Fruit fly (Drosophila melanogaster) whole organism, wandering third instar larva: ENCODE measurements around the gene nuf.

Experiments
- Abd-B ChIP-seq: fragments of >200 bp; optimal IDR thresholded peaks from 2 replicates; lab custom pipeline; 2017; ENCODE audit warnings: missing biosample characterization, missing genetic modification characterization
- CG32264 ChIP-seq: fragments of 200-800 bp; sonication (Bioruptor generic); optimal IDR thresholded peaks from 2 replicates; lab custom pipeline; 2016; ENCODE audit warnings: missing biosample characterization, missing genetic modification characterization
- CrebA ChIP-seq: fragments of 200-800 bp; sonication (Bioruptor generic); optimal IDR thresholded peaks from 2 replicates; lab custom pipeline; 2016; ENCODE audit warnings: missing biosample characterization, mild to moderate bottlenecking, missing genetic modification characterization, borderline replicate concordance
- Dfd ChIP-seq: fragments of >200 bp; optimal IDR thresholded peaks from 2 replicates; lab custom pipeline; 2017; ENCODE audit warnings: missing biosample characterization, missing genetic modification characterization
- Dif ChIP-seq: fragments of 200-275, 200-300 bp; sonication (Bioruptor generic); optimal IDR thresholded peaks from 2 replicates; lab custom pipeline; 2018; ENCODE audit warnings: missing biosample characterization, missing genetic modification characterization; ENCODE audit not compliant: partially characterized antibody
- GATAd ChIP-seq: sonication (Bioruptor generic); optimal IDR thresholded peaks from 2 replicates; lab custom pipeline; 2016; ENCODE audit warnings: missing biosample characterization, missing genetic modification characterization
- HLH106 ChIP-seq: fragments of 200-800 bp; optimal IDR thresholded peaks from 3 replicates; lab custom pipeline; 2019; ENCODE audit warnings: missing biosample characterization, mild to moderate bottlenecking, missing genetic modification characterization, moderate library complexity
- Hnf4 ChIP-seq: fragments of 200-800 bp; sonication (Bioruptor generic); optimal IDR thresholded peaks from 2 replicates; lab custom pipeline; 2016; ENCODE audit warnings: missing biosample characterization, mild to moderate bottlenecking, missing genetic modification characterization
- Hr83 ChIP-seq: fragments of 200-300 bp; sonication (Bioruptor generic); optimal IDR thresholded peaks from 2 replicates; lab custom pipeline; 2016; ENCODE audit warnings: missing biosample characterization, mild to moderate bottlenecking, missing genetic modification characterization, moderate library complexity; ENCODE audit not compliant: poor library complexity, severe bottlenecking
- Jra ChIP-seq: sonication (Bioruptor generic); optimal IDR thresholded peaks from 2 replicates; lab custom pipeline; 2016; ENCODE audit warnings: missing biosample characterization, missing genetic modification characterization
- Mio ChIP-seq: sonication (Bioruptor generic); optimal IDR thresholded peaks from 2 replicates; lab custom pipeline; 2016; ENCODE audit warnings: missing biosample characterization, missing genetic modification characterization
- Myc ChIP-seq: fragments of >200 bp; optimal IDR thresholded peaks from 2 replicates; lab custom pipeline; 2017
- N ChIP-seq: fragments of >200 bp; optimal IDR thresholded peaks from 2 replicates; lab custom pipeline; 2018; ENCODE audit warnings: missing biosample characterization, missing external identifiers, missing genetic modification characterization
- OdsH ChIP-seq: fragments of 200-800 bp; sonication (Bioruptor generic); optimal IDR thresholded peaks from 2 replicates; lab custom pipeline; 2016; ENCODE audit warnings: missing biosample characterization, mild to moderate bottlenecking, missing genetic modification characterization
- Rel ChIP-seq, 2 experiments: fragments of 200-800 bp; sonication (Bioruptor generic) in 1 of 2; optimal IDR thresholded peaks; 2 replicates in 1 of 2; 3 replicates in 1 of 2; lab custom pipeline; 2016 to 2019; ENCODE audit warnings: mild to moderate bottlenecking in 2 of 2, missing biosample characterization in 2 of 2, missing genetic modification characterization in 2 of 2, moderate library complexity in 1 of 2
- Sp1 ChIP-seq: fragments of 200-800 bp; sonication (Bioruptor generic); optimal IDR thresholded peaks from 3 replicates; lab custom pipeline; 2019; ENCODE audit warnings: missing biosample characterization, mild to moderate bottlenecking, missing genetic modification characterization, moderate library complexity
- Vsx2 ChIP-seq: fragments of 200-300, 225-300 bp; sonication (Bioruptor generic); optimal IDR thresholded peaks from 2 replicates; lab custom pipeline; 2018; ENCODE audit warnings: missing biosample characterization, missing genetic modification characterization; ENCODE audit not compliant: partially characterized antibody
- br ChIP-seq: fragments of 200-800 bp; sonication (Bioruptor generic); optimal IDR thresholded peaks from 2 replicates; lab custom pipeline; 2016; ENCODE audit warnings: missing biosample characterization, missing genetic modification characterization
- brk ChIP-seq: fragments of 200-800 bp; sonication (Bioruptor generic); optimal IDR thresholded peaks from 2 replicates; lab custom pipeline; 2016; ENCODE audit warnings: missing biosample characterization, mild to moderate bottlenecking, missing genetic modification characterization
- dl ChIP-seq, 2 experiments: fragments of 175-275, 200-275 bp in 1 of 2; fragments of 200-275 bp in 1 of 2; sonication (Bioruptor generic); optimal IDR thresholded peaks; lab custom pipeline; 2018; ENCODE audit warnings: mild to moderate bottlenecking in 2 of 2, missing biosample characterization in 2 of 2, missing genetic modification characterization in 2 of 2, moderate library complexity in 2 of 2; ENCODE audit not compliant: partially characterized antibody in 2 of 2, insufficient read depth in 1 of 2
- dmrt93B ChIP-seq: fragments of 200-800 bp; sonication (Bioruptor generic); optimal IDR thresholded peaks from 2 replicates; lab custom pipeline; 2018; ENCODE audit warnings: missing biosample characterization, mild to moderate bottlenecking, missing genetic modification characterization
- dsf ChIP-seq: sonication (Bioruptor generic); optimal IDR thresholded peaks from 2 replicates; lab custom pipeline; 2016; ENCODE audit warnings: missing biosample characterization, missing genetic modification characterization, borderline replicate concordance
- ey ChIP-seq: fragments of 200-800 bp; sonication (Bioruptor generic); optimal IDR thresholded peaks from 2 replicates; lab custom pipeline; 2016; ENCODE audit warnings: missing biosample characterization, missing genetic modification characterization
- foxo ChIP-seq, 2 experiments: fragments of 200-800 bp; sonication (Bioruptor generic); optimal IDR thresholded peaks; 2 replicates in 1 of 2; 3 replicates in 1 of 2; lab custom pipeline; 2016 to 2017; ENCODE audit warnings: missing biosample characterization in 2 of 2, missing genetic modification characterization in 2 of 2
- fru ChIP-seq: fragments of 200-800 bp; sonication (Bioruptor generic); optimal IDR thresholded peaks from 3 replicates; lab custom pipeline; 2016; ENCODE audit warnings: missing biosample characterization, mild to moderate bottlenecking, missing genetic modification characterization
- h ChIP-seq: fragments of 200-800 bp; sonication (Bioruptor generic); optimal IDR thresholded peaks from 3 replicates; lab custom pipeline; 2016; ENCODE audit warnings: missing biosample characterization, mild to moderate bottlenecking, missing genetic modification characterization
- jim ChIP-seq: fragments of 175-275, 200-325 bp; sonication (Bioruptor generic); optimal IDR thresholded peaks from 2 replicates; lab custom pipeline; 2016; ENCODE audit warnings: missing biosample characterization, mild to moderate bottlenecking, missing genetic modification characterization
- psq ChIP-seq: fragments of 200-800 bp; sonication (Bioruptor generic); optimal IDR thresholded peaks from 3 replicates; lab custom pipeline; 2017; ENCODE audit warnings: missing biosample characterization, mild to moderate bottlenecking, missing genetic modification characterization, moderate library complexity
- rgr ChIP-seq: fragments of 200-800 bp; sonication (Bioruptor generic); optimal IDR thresholded peaks from 3 replicates; lab custom pipeline; 2016; ENCODE audit warnings: missing biosample characterization, mild to moderate bottlenecking, missing genetic modification characterization
- sage ChIP-seq: fragments of 200-800 bp; sonication (Bioruptor generic); optimal IDR thresholded peaks from 2 replicates; lab custom pipeline; 2016; ENCODE audit warnings: missing biosample characterization, mild to moderate bottlenecking, missing genetic modification characterization
- sv ChIP-seq: fragments of 200-800 bp; sonication (Bioruptor generic); optimal IDR thresholded peaks from 3 replicates; lab custom pipeline; 2016; ENCODE audit warnings: missing biosample characterization, missing genetic modification characterization
- usp ChIP-seq: fragments of >200 bp; optimal IDR thresholded peaks from 2 replicates; lab custom pipeline; 2017; ENCODE audit warnings: missing biosample characterization, missing genetic modification characterization
- woc ChIP-seq: sonication (Bioruptor generic); optimal IDR thresholded peaks from 2 replicates; lab custom pipeline; 2016; ENCODE audit warnings: missing biosample characterization, mild to moderate bottlenecking, missing genetic modification characterization

Gene nuf

dm6 chr3L:14235820-14236219, 45.1 kb downstream of the nuf start, which contains the start of gene CG34244:
Gene CG34244, minus strand, starts transcription at chr3L:14235941.
- TF ChIP-seq Myc (lab: Kevin White, UChicago) = peak; percentile 31
- no peak for TF ChIP-seq CrebA

- TF ChIP-seq dl (GFP tag; optimal IDR thresholded peaks at IDR 0.05; lab: Kevin White, UChicago; ENCODE audit: insufficient read depth in 1 of 2, partially characterized antibody in 2 of 2) (no peak), Abd-B (no peak), brk (GFP tag; lab: Kevin White, UChicago) (no peak), CG32264 (no peak), woc (GFP tag; lab: Kevin White, UChicago) (no peak), Hr83 (GFP tag; lab: Kevin White, UChicago) (no peak), Rel (GFP tag; optimal IDR thresholded peaks at IDR 0.05; lab: Kevin White, UChicago) (no peak), Rel (tag; optimal IDR thresholded peaks at IDR 0.05; lab: Kevin White, UChicago) (no peak)
Measured at dm6 chr3L:14236335-14236734, 45.7 kb downstream of the nuf start, which contains the start of gene CG7906. Gene CG7906, plus strand, starts transcription at chr3L:14236635.

- TF ChIP-seq Sp1 (GFP tag; lab: Kevin White, UChicago) = peak; percentile 61
- peak; percentile 58 for TF ChIP-seq OdsH (GFP tag; lab: Kevin White, UChicago)
- TF ChIP-seq dl (GFP tag; optimal IDR thresholded peaks at IDR 0.05; lab: Kevin White, UChicago; ENCODE audit: insufficient read depth in 1 of 2, partially characterized antibody in 2 of 2) = no peak
- peak; percentile 13 for TF ChIP-seq woc (GFP tag; lab: Kevin White, UChicago)
- no peak for TF ChIP-seq br (GFP tag; lab: Kevin White, UChicago)
- peak; percentile 31 for TF ChIP-seq rgr (GFP tag; lab: Kevin White, UChicago)
- TF ChIP-seq Hnf4 (GFP tag; lab: Kevin White, UChicago) = no peak
- TF ChIP-seq ey = peak; percentile 34
- TF ChIP-seq psq (GFP tag; lab: Kevin White, UChicago) = peak; percentile 47
- TF ChIP-seq HLH106 (tag; lab: Kevin White, UChicago) = peak; percentile 32
- peak; percentile 51 for TF ChIP-seq h (GFP tag; lab: Kevin White, UChicago)
- no peak for TF ChIP-seq Rel (GFP tag; optimal IDR thresholded peaks at IDR 0.05; lab: Kevin White, UChicago)
- TF ChIP-seq Rel (tag; optimal IDR thresholded peaks at IDR 0.05; lab: Kevin White, UChicago) = no peak
- peak in 1 of 2 experiments; percentile 56 for TF ChIP-seq foxo (GFP tag; optimal IDR thresholded peaks at IDR 0.05; lab: Kevin White, UChicago)
- no peak for TF ChIP-seq Mio
- peak; percentile 3 for TF ChIP-seq CG32264
- no peak for TF ChIP-seq dmrt93B (GFP tag; lab: Kevin White, UChicago)
- peak; percentile 57 for TF ChIP-seq fru (GFP tag; lab: Kevin White, UChicago)
- TF ChIP-seq, all 38 proteins: peak for 11
Measured at dm6 chr3L:14239325-14239724, 48.7 kb downstream of the nuf start.

DNA sequence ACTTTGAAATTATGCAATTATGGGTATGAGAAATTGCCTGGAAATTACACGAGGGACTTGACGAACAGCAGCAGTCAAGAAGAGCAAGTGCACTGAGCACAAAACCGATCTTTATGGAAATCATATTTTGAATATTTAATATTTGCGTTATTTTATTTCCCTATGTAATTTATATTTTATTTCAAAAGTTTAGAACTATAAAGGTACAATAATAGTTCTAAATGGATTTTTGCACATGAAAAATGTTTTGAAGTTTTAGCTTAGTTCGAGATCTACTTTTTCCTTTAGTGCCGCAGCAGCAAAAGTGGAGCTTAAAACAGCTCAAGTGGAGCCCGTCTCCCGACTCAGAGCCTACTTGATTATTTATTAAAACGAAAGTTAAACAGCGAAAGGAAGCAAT, 50.4 kb downstream of the nuf start:
- TF ChIP-seq N (GFP tag; lab: Kevin White, UChicago) (no peak), GATAd (GFP tag; lab: Kevin White, UChicago) (no peak), dsf (no peak), OdsH (GFP tag; lab: Kevin White, UChicago) (peak; percentile 42), CrebA (no peak), dmrt93B (GFP tag; lab: Kevin White, UChicago) (no peak), fru (GFP tag; lab: Kevin White, UChicago) (peak; percentile 19), Hnf4 (GFP tag; lab: Kevin White, UChicago) (peak; percentile 19), sv (GFP tag; lab: Kevin White, UChicago) (no peak), dl (GFP tag; optimal IDR thresholded peaks at IDR 0.05; lab: Kevin White, UChicago; ENCODE audit: insufficient read depth in 1 of 2, partially characterized antibody in 2 of 2) (no peak), foxo (GFP tag; optimal IDR thresholded peaks at IDR 0.05; lab: Kevin White, UChicago) (peak in 1 of 2 experiments; percentile 49), HLH106 (tag; lab: Kevin White, UChicago) (peak; percentile 55), Myc (lab: Kevin White, UChicago) (no peak), Dfd (GFP tag; lab: Kevin White, UChicago) (no peak), Vsx2 (GFP tag; lab: Kevin White, UChicago) (no peak), Mio (no peak), jim (GFP tag; lab: Kevin White, UChicago) (no peak), Sp1 (GFP tag; lab: Kevin White, UChicago) (peak; percentile 55), usp (no peak), Jra (GFP tag; lab: Kevin White, UChicago) (no peak), woc (GFP tag; lab: Kevin White, UChicago) (peak; percentile 2), rgr (GFP tag; lab: Kevin White, UChicago) (peak; percentile 23), sage (peak; percentile 27), h (GFP tag; lab: Kevin White, UChicago) (peak; percentile 37), ey (peak; percentile 16), brk (GFP tag; lab: Kevin White, UChicago) (no peak), Dif (GFP tag; lab: Kevin White, UChicago) (no peak)
